Fruit fly (Drosophila melanogaster) whole organism, embryonic: Measurements from ENCODE around the gene Vps2.

Source experiments
- BEAF-32 ChIP-seq: fragments of 200-800 bp; sonication (Bioruptor generic); optimal IDR thresholded peaks from 3 replicates; lab custom pipeline; 2017; ENCODE audit warnings: missing biosample characterization, missing genetic modification characterization, mild to moderate bottlenecking, moderate library complexity, missing genetic modification reagents
- CG10462 ChIP-seq: fragments of 200-800 bp; sonication (Bioruptor generic); optimal IDR thresholded peaks from 2 replicates; lab custom pipeline; 2016; ENCODE audit warnings: missing biosample characterization, missing genetic modification characterization
- CG10565 ChIP-seq: fragments of 200-800 bp; sonication (Bioruptor generic); optimal IDR thresholded peaks from 3 replicates; lab custom pipeline; 2016; ENCODE audit warnings: missing biosample characterization, mild to moderate bottlenecking, missing genetic modification characterization
- CG11504 ChIP-seq: fragments of 200-800 bp; sonication (Bioruptor generic); optimal IDR thresholded peaks from 3 replicates; lab custom pipeline; 2019; ENCODE audit warnings: missing biosample characterization, mild to moderate bottlenecking, missing genetic modification characterization, moderate library complexity
- CG11560 ChIP-seq: fragments of 200-800 bp; sonication (Bioruptor generic); IDR thresholded peaks from 3 replicates; pipeline ENCODE4 v1.3.6; 2022; ENCODE audit warnings: missing biosample characterization, missing genetic modification characterization
- CG15073 ChIP-seq: fragments of 200-800 bp; sonication (Bioruptor generic); optimal IDR thresholded peaks from 2 replicates; lab custom pipeline; 2016; ENCODE audit warnings: missing biosample characterization, missing genetic modification characterization
- CG15514 ChIP-seq: fragments of 200-800 bp; sonication (Bioruptor generic); optimal IDR thresholded peaks from 3 replicates; lab custom pipeline; 2017; ENCODE audit warnings: missing biosample characterization, missing genetic modification characterization, mild to moderate bottlenecking, moderate library complexity, missing genetic modification reagents
- CG17328 ChIP-seq: fragments of 200-800 bp; sonication (Bioruptor generic); IDR thresholded peaks from 2 replicates; pipeline ENCODE4 v1.3.6; 2022; ENCODE audit warnings: missing biosample characterization, missing genetic modification characterization
- CG17612 ChIP-seq: fragments of 200-800 bp; sonication (Bioruptor generic); IDR thresholded peaks from 2 replicates; pipeline ENCODE4 v1.3.6; 2022; ENCODE audit warnings: missing biosample characterization, missing genetic modification characterization
- CG17802 ChIP-seq: fragments of 200-800 bp; sonication (Bioruptor generic); optimal IDR thresholded peaks from 2 replicates; lab custom pipeline; 2018; ENCODE audit warnings: missing biosample characterization, mild to moderate bottlenecking, missing genetic modification characterization, moderate library complexity
- CG18011 ChIP-seq: fragments of 200-800 bp; sonication (Bioruptor generic); optimal IDR thresholded peaks from 2 replicates; lab custom pipeline; 2017; ENCODE audit warnings: missing biosample characterization, missing genetic modification characterization, mild to moderate bottlenecking, moderate library complexity, missing genotype
- CG1832 ChIP-seq: fragments of 200-800 bp; sonication (Bioruptor generic); optimal IDR thresholded peaks from 2 replicates; lab custom pipeline; 2017; ENCODE audit warnings: missing biosample characterization, mild to moderate bottlenecking, missing genetic modification characterization, inconsistent platforms
- CG2120 ChIP-seq: fragments of 200-800 bp; sonication (Bioruptor generic); optimal IDR thresholded peaks from 3 replicates; lab custom pipeline; 2016; ENCODE audit warnings: missing biosample characterization, missing genetic modification characterization
- CG2712 ChIP-seq: fragments of 200-800 bp; optimal IDR thresholded peaks from 3 replicates; lab custom pipeline; 2019; ENCODE audit warnings: missing biosample characterization, mild to moderate bottlenecking, missing genetic modification characterization, moderate library complexity
- CG30403 ChIP-seq: fragments of 200-800 bp; sonication (Bioruptor generic); optimal IDR thresholded peaks from 3 replicates; lab custom pipeline; 2016; ENCODE audit warnings: missing biosample characterization, missing genetic modification characterization
- CG30431 ChIP-seq: fragments of 200-800 bp; sonication (Bioruptor generic); optimal IDR thresholded peaks from 2 replicates; lab custom pipeline; 2017; ENCODE audit warnings: missing biosample characterization, missing genetic modification characterization
- CG33557 ChIP-seq: fragments of 200-800 bp; sonication (Bioruptor generic); optimal IDR thresholded peaks from 2 replicates; lab custom pipeline; 2019; ENCODE audit warnings: missing biosample characterization, mild to moderate bottlenecking, missing genetic modification characterization, moderate library complexity
- CG3726 ChIP-seq: fragments of 200-800 bp; sonication (Bioruptor generic); IDR thresholded peaks from 3 replicates; pipeline ENCODE4, ENCODE4 v1.3.6; 2022; ENCODE audit warnings: missing biosample characterization, missing genetic modification characterization
- CG43689 ChIP-seq: fragments of 200-800 bp; sonication (Bioruptor generic); IDR thresholded peaks from 2 replicates; pipeline ENCODE4 v1.3.6; 2022; ENCODE audit warnings: missing biosample characterization, missing genetic modification characterization
- CG4424 ChIP-seq: fragments of 200-800 bp; sonication (Bioruptor generic); optimal IDR thresholded peaks from 3 replicates; lab custom pipeline; 2016; ENCODE audit warnings: missing biosample characterization, missing genetic modification characterization
- CG6813 ChIP-seq: fragments of 200-800 bp; sonication (Bioruptor generic); optimal IDR thresholded peaks from 2 replicates; lab custom pipeline; 2017; ENCODE audit warnings: missing biosample characterization, missing genetic modification characterization, mild to moderate bottlenecking, moderate library complexity, missing genetic modification reagents
- CG6854 ChIP-seq: fragments of 200-800 bp; sonication (Bioruptor generic); optimal IDR thresholded peaks from 3 replicates; lab custom pipeline; 2017; ENCODE audit warnings: missing biosample characterization, mild to moderate bottlenecking, missing genetic modification characterization
- CG7271 ChIP-seq: fragments of 200-800 bp; sonication (Bioruptor generic); optimal IDR thresholded peaks from 2 replicates; lab custom pipeline; 2018; ENCODE audit warnings: missing biosample characterization, mild to moderate bottlenecking, missing genetic modification characterization, moderate library complexity
- CG7963 ChIP-seq: fragments of 200-800 bp; sonication (Bioruptor generic); IDR thresholded peaks from 3 replicates; pipeline ENCODE4 v1.3.6; 2022; ENCODE audit warnings: missing biosample characterization, missing genetic modification characterization; ENCODE audit not compliant: partially characterized antibody
- CG8290 ChIP-seq, 3 experiments: fragments of 200-800 bp; sonication (Bioruptor generic); optimal IDR thresholded peaks; 2 replicates each; lab custom pipeline; 2016 to 2019; ENCODE audit warnings: missing biosample characterization in 3 of 3, missing genetic modification characterization in 3 of 3, mild to moderate bottlenecking in 2 of 3, moderate library complexity in 1 of 3
- CG8388 ChIP-seq: fragments of 200-800 bp; sonication (Bioruptor generic); optimal IDR thresholded peaks from 2 replicates; lab custom pipeline; 2019; ENCODE audit warnings: missing biosample characterization, mild to moderate bottlenecking, missing genetic modification characterization, moderate library complexity
- D ChIP-seq, 2 experiments: fragments of 200-800 bp in 1 of 2; fragments of >200 bp in 1 of 2; sonication (Bioruptor generic) in 1 of 2; optimal IDR thresholded peaks; 2 replicates in 1 of 2; 3 replicates in 1 of 2; lab custom pipeline; 2017; ENCODE audit warnings: mild to moderate bottlenecking in 1 of 2, missing biosample characterization in 1 of 2, missing genetic modification characterization in 1 of 2, missing genetic modification reagents in 1 of 2
- Dip2 ChIP-seq: fragments of 200-800 bp; sonication (Bioruptor generic); IDR thresholded peaks from 2 replicates; pipeline ENCODE4 v1.3.6; 2022; ENCODE audit warnings: missing biosample characterization, missing genetic modification characterization
- MTF-1 ChIP-seq: fragments of 200-800 bp; sonication (Bioruptor generic); optimal IDR thresholded peaks from 2 replicates; lab custom pipeline; 2018; ENCODE audit warnings: missing biosample characterization, mild to moderate bottlenecking, missing genetic modification characterization, borderline replicate concordance
- Mes4 ChIP-seq: fragments of 200-800 bp; sonication (Bioruptor generic); optimal IDR thresholded peaks from 2 replicates; lab custom pipeline; 2016; ENCODE audit warnings: missing biosample characterization, missing genetic modification characterization
- NC2β ChIP-seq: fragments of 200-800 bp; sonication (Bioruptor generic); optimal IDR thresholded peaks from 2 replicates; lab custom pipeline; 2016; ENCODE audit warnings: missing biosample characterization, missing genetic modification characterization
- NFAT ChIP-seq: fragments of 200-800 bp; sonication (Bioruptor generic); IDR thresholded peaks from 2 replicates; pipeline ENCODE4 v1.3.6; 2022; ENCODE audit warnings: missing biosample characterization, missing genetic modification characterization
- Nf-YA ChIP-seq: fragments of 200-800 bp; sonication (Bioruptor generic); IDR thresholded peaks from 2 replicates; pipeline ENCODE4 v1.3.6; 2022; ENCODE audit warnings: missing biosample characterization, missing genetic modification characterization
- Sin3A ChIP-seq: fragments of >200 bp; optimal IDR thresholded peaks from 2 replicates; lab custom pipeline; 2018
- Xrp1 ChIP-seq: fragments of 200-800 bp; sonication (Bioruptor generic); IDR thresholded peaks from 2 replicates; pipeline ENCODE4 v1.3.6; 2022; ENCODE audit warnings: missing biosample characterization, missing genetic modification characterization
- ash1 ChIP-seq: fragments of 200-800 bp; sonication (Bioruptor generic); optimal IDR thresholded peaks from 2 replicates; lab custom pipeline; 2018; ENCODE audit warnings: missing biosample characterization, mild to moderate bottlenecking, missing genetic modification characterization
- cas ChIP-seq: fragments of 200-800 bp; sonication (Bioruptor generic); IDR thresholded peaks from 2 replicates; pipeline ENCODE4 v1.3.6; 2022; ENCODE audit warnings: missing biosample characterization, missing genetic modification characterization
- danr ChIP-seq: fragments of 200-800 bp; sonication (Bioruptor generic); IDR thresholded peaks from 2 replicates; pipeline ENCODE4 v1.3.6; 2022; ENCODE audit warnings: missing biosample characterization, missing genetic modification characterization
- gce ChIP-seq: fragments of 200-800 bp; sonication (Bioruptor generic); IDR thresholded peaks from 3 replicates; pipeline ENCODE4 v1.3.6; 2022; ENCODE audit warnings: missing biosample characterization, missing genetic modification characterization
- lilli ChIP-seq: fragments of 200-800 bp; sonication (Bioruptor generic); optimal IDR thresholded peaks from 3 replicates; lab custom pipeline; 2016; ENCODE audit warnings: missing biosample characterization, missing genetic modification characterization
- nom ChIP-seq: fragments of 200-800 bp; sonication (Bioruptor generic); optimal IDR thresholded peaks from 2 replicates; lab custom pipeline; 2017; ENCODE audit warnings: missing biosample characterization, missing genetic modification characterization, mild to moderate bottlenecking, moderate library complexity, missing genetic modification reagents
- oc ChIP-seq: fragments of 200-800 bp; sonication (Bioruptor generic); optimal IDR thresholded peaks from 2 replicates; lab custom pipeline; 2018; ENCODE audit warnings: missing biosample characterization, mild to moderate bottlenecking, missing genetic modification characterization, moderate library complexity
- pnt ChIP-seq: fragments of 200-800 bp; sonication (Bioruptor generic); optimal IDR thresholded peaks from 3 replicates; lab custom pipeline; 2016; ENCODE audit warnings: missing biosample characterization, missing genetic modification characterization
- pum ChIP-seq: fragments of 200-800 bp; sonication (Bioruptor generic); optimal IDR thresholded peaks from 2 replicates; lab custom pipeline; 2016; ENCODE audit warnings: missing biosample characterization, missing genetic modification characterization
- run ChIP-seq: fragments of 200-800 bp; sonication (Bioruptor generic); optimal IDR thresholded peaks from 3 replicates; lab custom pipeline; 2018; ENCODE audit warnings: missing biosample characterization, mild to moderate bottlenecking, missing genetic modification characterization
- sens ChIP-seq: fragments of 200-800 bp; sonication (Bioruptor generic); peaks from one replicate; lab custom pipeline; 2016; ENCODE audit warnings: missing biosample characterization, missing genetic modification characterization
- so ChIP-seq: fragments of 200-800 bp; sonication (Bioruptor generic); IDR thresholded peaks from 3 replicates; pipeline ENCODE4 v1.3.6; 2022; ENCODE audit warnings: missing biosample characterization, missing genetic modification characterization
- tio ChIP-seq: fragments of 200-800 bp; sonication (Bioruptor generic); optimal IDR thresholded peaks from 2 replicates; lab custom pipeline; 2017; ENCODE audit warnings: missing biosample characterization, missing genetic modification characterization, inconsistent platforms
- toy ChIP-seq: fragments of 200-800 bp; sonication (Bioruptor generic); IDR thresholded peaks from 2 replicates; pipeline ENCODE4 v1.3.6; 2022; ENCODE audit warnings: missing biosample characterization, missing genetic modification characterization
- trem ChIP-seq: fragments of 200-800 bp; optimal IDR thresholded peaks from 3 replicates; lab custom pipeline; 2019; ENCODE audit warnings: missing biosample characterization, mild to moderate bottlenecking, missing genetic modification characterization, moderate library complexity
- twi ChIP-seq: fragments of 200-800 bp; optimal IDR thresholded peaks from 2 replicates; lab custom pipeline; 2019; ENCODE audit warnings: missing biosample characterization, mild to moderate bottlenecking, missing genetic modification characterization, moderate library complexity

Gene Vps2

DNA sequence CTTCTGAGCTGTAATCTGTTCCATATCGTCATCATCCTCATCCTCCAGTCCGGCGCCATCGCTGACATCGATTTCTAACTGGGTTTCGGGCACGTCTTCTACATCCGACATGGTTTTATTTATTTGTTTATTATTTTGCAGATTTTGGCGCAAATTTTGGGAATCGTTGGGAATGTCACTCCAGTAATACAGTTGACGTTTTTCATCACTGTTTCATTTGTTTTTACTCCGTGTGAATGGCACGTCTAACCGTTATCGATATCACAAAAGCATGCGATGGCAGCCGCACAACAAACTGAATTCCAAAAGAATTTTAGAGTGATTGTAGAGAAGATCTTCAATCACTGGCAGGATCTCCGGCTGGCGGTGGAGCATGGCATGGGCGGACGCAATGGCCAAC is 3.8 kb downstream of the Vps2 start, which contains the start of the genes Sld5 and CG14543 (continued):
- TF ChIP-seq CG18011 (GFP tag; lab: Kevin White, UChicago) (peak; percentile 11), twi (tag; lab: Kevin White, UChicago) (no peak), trem (peak; percentile 7), CG4424 (no peak), MTF-1 (GFP tag; lab: Kevin White, UChicago) (no peak), CG33557 (GFP tag; lab: Kevin White, UChicago) (no peak), NC2β (GFP tag; lab: Kevin White, UChicago) (peak; percentile 45), oc (tag; lab: Kevin White, UChicago) (no peak), CG10565 (GFP tag; lab: Kevin White, UChicago) (no peak), Nf-YA (GFP tag; lab: Robert Waterston, UW) (no peak), ash1 (GFP tag; lab: Kevin White, UChicago) (no peak), CG17612 (GFP tag; lab: Robert Waterston, UW) (no peak), CG3726 (GFP tag; lab: Robert Waterston, UW) (no peak), Xrp1 (GFP tag; lab: Robert Waterston, UW) (no peak), sens (GFP tag; lab: Kevin White, UChicago) (no peak), Mes4 (peak; percentile 12), CG17328 (GFP tag; lab: Robert Waterston, UW) (no peak), CG17802 (no peak), CG8388 (no peak), CG30403 (GFP tag; lab: Kevin White, UChicago) (no peak), CG6854 (GFP tag; lab: Kevin White, UChicago) (no peak), Sin3A (lab: Kevin White, UChicago) (peak; percentile 16), CG6813 (GFP tag; lab: Kevin White, UChicago) (peak; percentile 1), danr (GFP tag; lab: Robert Waterston, UW) (no peak), gce (GFP tag; lab: Robert Waterston, UW) (no peak), CG1832 (GFP tag; lab: Kevin White, UChicago) (no peak), D (optimal IDR thresholded peaks at IDR 0.05; lab: Kevin White, UChicago) (no peak), D (GFP tag; optimal IDR thresholded peaks at IDR 0.05; lab: Kevin White, UChicago) (no peak), CG15073 (GFP tag; lab: Kevin White, UChicago) (no peak), NFAT (GFP tag; lab: Robert Waterston, UW) (0 out of 2 replicates have a peak, but pooled peaks have one; percentile 7), CG11560 (tag; lab: Robert Waterston, UW) (no peak), CG7963 (GFP tag; lab: Robert Waterston, UW) (no peak), CG15514 (GFP tag; lab: Kevin White, UChicago) (no peak), CG30431 (no peak), tio (GFP tag; lab: Kevin White, UChicago) (no peak), CG10462 (no peak), nom (no peak), lilli (no peak), so (GFP tag; lab: Robert Waterston, UW) (no peak), toy (GFP tag; lab: Robert Waterston, UW) (no peak), pnt (GFP tag; lab: Kevin White, UChicago) (no peak), Dip2 (no peak), pum (GFP tag; lab: Kevin White, UChicago) (no peak), CG7271 (no peak), CG11504 (tag; lab: Kevin White, UChicago) (no peak), CG2120 (peak; percentile 33), CG2712 (no peak), run (tag; lab: Kevin White, UChicago) (no peak), CG8290 (GFP tag; optimal IDR thresholded peaks at IDR 0.05; lab: Kevin White, UChicago) (no peak), CG8290 (tag; optimal IDR thresholded peaks at IDR 0.05; lab: Kevin White, UChicago) (peak in 1 of 2 experiments; percentile 36), CG43689 (GFP tag; lab: Robert Waterston, UW) (no peak), BEAF-32 (GFP tag; lab: Kevin White, UChicago) (peak; percentile 51), cas (GFP tag; lab: Robert Waterston, UW) (no peak)
